Worm (Caenorhabditis elegans) whole organism, late embryonic: ENCODE results near the gene pgp-10.

Experiments used
- C08G9.2 ChIP-seq: sonication (generic microtip); optimal IDR thresholded peaks from 2 replicates; lab custom pipeline; 2016; ENCODE audit warnings: mild to moderate bottlenecking, missing genetic modification characterization, moderate library complexity, missing compliant biosample characterization
- K09A11.1 ChIP-seq: sonication (generic microtip); optimal IDR thresholded peaks from 2 replicates; lab custom pipeline; 2017; ENCODE audit warnings: antibody characterized with exemption, mild to moderate bottlenecking, missing genetic modification characterization, missing compliant biosample characterization; ENCODE audit not compliant: insufficient read depth
- T23F11.4 ChIP-seq: fragments of 200-800 bp; sonication (Bioruptor generic); optimal IDR thresholded peaks from 2 replicates; lab custom pipeline; 2018; ENCODE audit warnings: mild to moderate bottlenecking, missing genetic modification characterization, missing compliant biosample characterization
- ahr-1 ChIP-seq: sonication (generic microtip); optimal IDR thresholded peaks from 2 replicates; lab custom pipeline; 2016; ENCODE audit warnings: missing genetic modification characterization, missing compliant biosample characterization
- ceh-18 ChIP-seq: sonication (generic microtip); optimal IDR thresholded peaks from 2 replicates; lab custom pipeline; 2016; ENCODE audit warnings: missing genetic modification characterization, missing compliant biosample characterization
- ceh-19 ChIP-seq: fragments of 200-800 bp; sonication (Bioruptor generic); optimal IDR thresholded peaks from 2 replicates; lab custom pipeline; 2018; ENCODE audit warnings: mild to moderate bottlenecking, missing genetic modification characterization, missing compliant biosample characterization
- ceh-2 ChIP-seq: sonication (generic microtip); optimal IDR thresholded peaks from 2 replicates; lab custom pipeline; 2016; ENCODE audit warnings: missing genotype, missing genetic modification characterization, missing compliant biosample characterization
- ceh-22 ChIP-seq: sonication (generic microtip); optimal IDR thresholded peaks from 2 replicates; lab custom pipeline; 2017; ENCODE audit warnings: missing biosample characterization, missing genetic modification characterization
- ceh-24 ChIP-seq: sonication (generic microtip); optimal IDR thresholded peaks from 2 replicates; lab custom pipeline; 2016; ENCODE audit warnings: mild to moderate bottlenecking, missing genetic modification characterization, missing compliant biosample characterization
- ceh-31 ChIP-seq: sonication (generic microtip); optimal IDR thresholded peaks from 2 replicates; lab custom pipeline; 2016; ENCODE audit warnings: missing genetic modification characterization, missing compliant biosample characterization
- ceh-34 ChIP-seq: sonication (generic microtip); optimal IDR thresholded peaks from 2 replicates; lab custom pipeline; 2016; ENCODE audit warnings: mild to moderate bottlenecking, missing genetic modification characterization, missing compliant biosample characterization
- ceh-6 ChIP-seq: fragments of 200-800 bp; sonication (Bioruptor generic); optimal IDR thresholded peaks from 2 replicates; lab custom pipeline; 2018; ENCODE audit warnings: mild to moderate bottlenecking, missing genetic modification characterization, missing compliant biosample characterization
- ceh-9 ChIP-seq: sonication (generic microtip); optimal IDR thresholded peaks from 2 replicates; lab custom pipeline; 2016; ENCODE audit warnings: mild to moderate bottlenecking, missing genetic modification characterization, inconsistent platforms, missing compliant biosample characterization
- che-1 ChIP-seq: sonication (generic microtip); optimal IDR thresholded peaks from 2 replicates; lab custom pipeline; 2016; ENCODE audit warnings: mild to moderate bottlenecking, missing genetic modification characterization, missing compliant biosample characterization
- elt-2 ChIP-seq: sonication (generic microtip); optimal IDR thresholded peaks from 2 replicates; lab custom pipeline; 2016; ENCODE audit warnings: missing genetic modification reagents, missing genetic modification characterization, missing compliant biosample characterization
- elt-4 ChIP-seq: sonication (generic microtip); optimal IDR thresholded peaks from 2 replicates; lab custom pipeline; 2016; ENCODE audit warnings: missing genetic modification characterization, missing compliant biosample characterization
- ets-4 ChIP-seq: sonication (generic microtip); optimal IDR thresholded peaks from 2 replicates; lab custom pipeline; 2016; ENCODE audit warnings: missing genetic modification characterization, missing compliant biosample characterization
- eyg-1 ChIP-seq: sonication (generic microtip); optimal IDR thresholded peaks from 2 replicates; lab custom pipeline; 2016; ENCODE audit warnings: missing genotype, missing genetic modification characterization, missing compliant biosample characterization
- fkh-10 ChIP-seq: fragments of 150-350 bp; optimal IDR thresholded peaks from 2 replicates; lab custom pipeline; 2014; ENCODE audit warnings: missing biosample characterization, missing genetic modification reagents, missing genetic modification characterization
- fkh-6 ChIP-seq: sonication (generic microtip); optimal IDR thresholded peaks from 2 replicates; lab custom pipeline; 2016; ENCODE audit warnings: missing genetic modification characterization, missing compliant biosample characterization
- gmeb-2 ChIP-seq: sonication (generic microtip); optimal IDR thresholded peaks from 2 replicates; lab custom pipeline; 2016; ENCODE audit warnings: missing genetic modification characterization, inconsistent platforms, missing compliant biosample characterization
- hlh-15 ChIP-seq: sonication (generic microtip); optimal IDR thresholded peaks from 2 replicates; lab custom pipeline; 2016; ENCODE audit warnings: missing genetic modification characterization, missing compliant biosample characterization
- hlh-6 ChIP-seq: sonication (generic microtip); optimal IDR thresholded peaks from 2 replicates; lab custom pipeline; 2016; ENCODE audit warnings: missing genotype, missing genetic modification characterization, missing compliant biosample characterization
- hlh-8 ChIP-seq: sonication (generic microtip); optimal IDR thresholded peaks from 2 replicates; lab custom pipeline; 2016; ENCODE audit warnings: missing genotype, missing genetic modification characterization, missing compliant biosample characterization
- lim-6 ChIP-seq: sonication (generic microtip); optimal IDR thresholded peaks from 2 replicates; lab custom pipeline; 2016; ENCODE audit warnings: missing genetic modification characterization, missing compliant biosample characterization
- lin-11 ChIP-seq: fragments of 200-800 bp; sonication (Bioruptor generic); optimal IDR thresholded peaks from 2 replicates; lab custom pipeline; 2018; ENCODE audit warnings: mild to moderate bottlenecking, missing genetic modification characterization, missing compliant biosample characterization
- madf-2 ChIP-seq: sonication (generic microtip); optimal IDR thresholded peaks from 2 replicates; lab custom pipeline; 2017; ENCODE audit warnings: missing genetic modification characterization, missing compliant biosample characterization
- nhr-232 ChIP-seq: sonication (generic microtip); optimal IDR thresholded peaks from 2 replicates; lab custom pipeline; 2016; ENCODE audit warnings: missing genetic modification characterization, missing compliant biosample characterization
- pag-3 ChIP-seq: sonication (generic microtip); optimal IDR thresholded peaks from 2 replicates; lab custom pipeline; 2016; ENCODE audit warnings: missing compliant biosample characterization, missing genetic modification characterization, borderline replicate concordance
- pat-9 ChIP-seq: fragments of 200-800 bp; sonication (Bioruptor generic); optimal IDR thresholded peaks from 2 replicates; lab custom pipeline; 2018; ENCODE audit warnings: mild to moderate bottlenecking, missing genetic modification characterization, moderate library complexity, missing compliant biosample characterization
- pax-1 ChIP-seq: fragments of 150-350 bp; optimal IDR thresholded peaks from 2 replicates; lab custom pipeline; 2014; ENCODE audit warnings: missing biosample characterization, missing genetic modification characterization
- pha-2 ChIP-seq: sonication (generic microtip); optimal IDR thresholded peaks from 2 replicates; lab custom pipeline; 2017; ENCODE audit warnings: mild to moderate bottlenecking, missing genetic modification characterization, missing compliant biosample characterization
- pha-4 ChIP-seq: fragments of 150-350 bp; optimal IDR thresholded peaks from 2 replicates; lab custom pipeline; 2018; ENCODE audit warnings: missing biosample characterization, missing genetic modification reagents, missing genetic modification characterization
- pqm-1 ChIP-seq: sonication (generic microtip); optimal IDR thresholded peaks from 2 replicates; lab custom pipeline; 2016; ENCODE audit warnings: missing genetic modification characterization, missing compliant biosample characterization
- pros-1 ChIP-seq: fragments of 150-350 bp; optimal IDR thresholded peaks from 2 replicates; lab custom pipeline; 2014; ENCODE audit warnings: missing biosample characterization, missing genetic modification reagents, missing genetic modification characterization
- ref-2 ChIP-seq: sonication (generic microtip); optimal IDR thresholded peaks from 2 replicates; lab custom pipeline; 2016; ENCODE audit warnings: missing genetic modification characterization, missing compliant biosample characterization
- rnt-1 ChIP-seq: sonication (generic microtip); optimal IDR thresholded peaks from 2 replicates; lab custom pipeline; 2016; ENCODE audit warnings: missing genetic modification characterization, missing compliant biosample characterization
- sdc-2 ChIP-seq: sonication (generic microtip); optimal IDR thresholded peaks from 2 replicates; lab custom pipeline; 2016; ENCODE audit warnings: missing genotype, missing genetic modification characterization, missing compliant biosample characterization
- sox-2 ChIP-seq: fragments of 200-800 bp; sonication (Bioruptor generic); IDR thresholded peaks from 2 replicates; pipeline ENCODE4 v1.3.6; 2022; ENCODE audit warnings: missing genetic modification reagents, missing genetic modification characterization, missing compliant biosample characterization
- sox-4 ChIP-seq: sonication (generic microtip); optimal IDR thresholded peaks from 2 replicates; lab custom pipeline; 2017; ENCODE audit warnings: mild to moderate bottlenecking, missing genetic modification characterization, inconsistent platforms, missing compliant biosample characterization
- syd-9 ChIP-seq: sonication (generic microtip); optimal IDR thresholded peaks from 2 replicates; lab custom pipeline; 2016; ENCODE audit warnings: mild to moderate bottlenecking, missing genetic modification characterization, moderate library complexity, missing compliant biosample characterization
- tbx-2 ChIP-seq: sonication (generic microtip); optimal IDR thresholded peaks from 2 replicates; lab custom pipeline; 2016; ENCODE audit warnings: missing genetic modification characterization, missing compliant biosample characterization
- unc-42 ChIP-seq: sonication (generic microtip); optimal IDR thresholded peaks from 2 replicates; lab custom pipeline; 2016; ENCODE audit warnings: missing genotype, missing genetic modification characterization, missing compliant biosample characterization
- unc-55 ChIP-seq: sonication (generic microtip); optimal IDR thresholded peaks from 2 replicates; lab custom pipeline; 2017; ENCODE audit warnings: missing biosample characterization, missing genetic modification reagents, missing genetic modification characterization
- ztf-16 ChIP-seq: sonication (generic microtip); optimal IDR thresholded peaks from 2 replicates; lab custom pipeline; 2017; ENCODE audit warnings: missing genetic modification characterization, missing compliant biosample characterization

pgp-10 gene

DNA sequence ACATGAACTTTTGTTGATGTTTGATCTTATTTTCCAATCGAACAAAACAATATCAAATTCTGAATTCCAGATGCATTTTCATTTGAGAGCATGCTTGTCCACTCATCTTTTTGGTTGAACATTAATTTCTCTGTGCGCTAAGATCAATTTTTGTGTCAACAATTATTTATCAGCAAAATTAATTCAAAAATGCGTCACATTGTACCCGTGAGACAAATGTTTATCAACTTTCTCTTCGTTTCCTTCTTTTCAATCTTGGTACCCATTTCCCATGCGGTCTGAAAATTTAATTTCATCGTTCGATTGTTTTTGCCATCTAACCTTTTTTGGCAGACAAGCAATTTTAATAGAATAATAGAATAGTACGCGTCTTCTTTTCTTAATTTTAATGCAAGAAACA, 34.8 kb upstream of the pgp-10 start:
- no peak for TF ChIP-seq gmeb-2
- TF ChIP-seq ref-2 (tag; lab: Kevin White, UChicago) = no peak
- TF ChIP-seq ceh-9 (tag; lab: Kevin White, UChicago) = no peak
- TF ChIP-seq che-1 (tag; lab: Kevin White, UChicago) = no peak
- TF ChIP-seq syd-9 = no peak
- no peak for TF ChIP-seq elt-4 (tag; lab: Kevin White, UChicago)
- no peak for TF ChIP-seq pax-1 (tag; lab: Kevin White, UChicago)
- no peak for TF ChIP-seq sdc-2
- no peak for TF ChIP-seq ceh-22 (tag; lab: Kevin White, UChicago)
- TF ChIP-seq pat-9 (tag; lab: Kevin White, UChicago) = no peak
- no peak for TF ChIP-seq nhr-232
- no peak for TF ChIP-seq fkh-10 (GFP tag; lab: Kevin White, UChicago)
- TF ChIP-seq ceh-18 = no peak
- TF ChIP-seq unc-55 (GFP tag; lab: Kevin White, UChicago) = no peak

DNA sequence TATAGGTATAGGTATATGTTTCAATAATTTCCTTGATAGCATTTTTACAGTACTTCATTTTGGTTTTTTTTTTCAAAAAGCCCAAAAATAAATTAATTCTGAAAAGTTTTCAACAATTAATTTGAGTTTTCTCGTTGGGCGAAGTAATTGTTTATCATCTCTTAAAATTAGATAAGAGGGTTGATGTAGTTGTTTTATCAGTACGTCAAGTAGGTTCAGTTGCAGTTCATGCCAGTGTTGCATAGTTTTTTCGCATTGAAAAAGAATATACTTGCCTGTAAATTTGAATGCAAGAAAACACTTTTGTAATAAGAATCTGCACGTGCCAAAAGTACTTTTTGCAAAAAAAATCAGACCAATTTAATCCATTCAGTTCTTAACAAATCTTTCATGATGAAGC, 33.7 kb upstream of the pgp-10 start:
- TF ChIP-seq elt-2 (tag; lab: Kevin White, UChicago) (peak; percentile 66), C08G9.2 (tag; lab: Kevin White, UChicago) (no peak)

DNA sequence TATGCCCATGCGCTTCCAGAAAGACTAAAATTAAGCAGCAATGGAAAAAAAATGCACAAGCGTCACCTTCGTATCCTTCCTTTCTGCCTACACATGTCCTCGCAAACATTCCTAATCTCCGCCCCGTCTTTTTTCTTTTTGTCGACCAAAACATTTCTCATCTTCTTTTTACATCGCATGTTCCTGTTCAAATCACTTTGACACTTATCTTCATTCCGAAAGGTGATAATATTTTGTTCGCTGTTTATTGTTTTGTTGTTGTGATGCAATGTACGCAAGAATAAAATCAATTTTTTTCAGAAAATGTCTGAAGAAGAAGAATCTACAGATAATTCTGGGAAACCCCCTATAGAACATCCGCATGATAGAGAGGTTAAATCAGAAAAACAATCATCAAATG, 32.5 kb upstream of the pgp-10 start, which contains the start of gene ist-1:
ist-1 (plus strand) TSS at position 301 of the 400 bp plus-strand sequence.
- TF ChIP-seq ets-4 (tag; lab: Kevin White, UChicago) = no peak
- TF ChIP-seq rnt-1 (tag; lab: Kevin White, UChicago) = no peak
- TF ChIP-seq T23F11.4 (GFP tag; lab: Kevin White, UChicago) = no peak
- TF ChIP-seq nhr-232 = no peak
- TF ChIP-seq sox-4 = no peak
- no peak for TF ChIP-seq ceh-34 (tag; lab: Kevin White, UChicago)
- no peak for TF ChIP-seq che-1 (tag; lab: Kevin White, UChicago)
- TF ChIP-seq ztf-16 (tag; lab: Kevin White, UChicago) = no peak
- TF ChIP-seq pha-2 (tag; lab: Kevin White, UChicago) = no peak
- no peak for TF ChIP-seq sdc-2
- TF ChIP-seq sox-2 = no peak

DNA sequence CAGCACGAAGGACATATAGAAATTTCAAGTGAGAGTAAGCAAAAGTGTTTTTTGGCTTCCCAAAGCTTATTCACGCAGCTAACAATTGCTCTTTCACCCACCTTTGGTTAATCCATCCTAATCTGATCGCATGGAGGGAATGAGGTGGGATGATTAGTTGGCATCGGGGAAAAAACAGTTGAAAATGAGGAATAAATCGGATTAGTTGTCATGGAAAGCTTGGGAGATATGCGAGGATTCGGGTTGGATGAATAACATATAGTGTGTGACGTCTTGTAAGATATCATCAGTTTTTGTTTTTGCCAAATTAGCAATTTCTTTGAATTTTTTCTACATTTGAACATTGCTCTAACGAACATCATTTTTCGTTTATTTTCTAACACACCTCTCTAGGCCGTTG, 30.2 kb upstream of the pgp-10 start:
- TF ChIP-seq unc-42 (tag; lab: Kevin White, UChicago) (no peak), ceh-24 (tag; lab: Kevin White, UChicago) (no peak), K09A11.1 (tag; lab: Kevin White, UChicago) (no peak), hlh-15 (tag; lab: Kevin White, UChicago) (no peak), ceh-2 (no peak), ztf-16 (tag; lab: Kevin White, UChicago) (no peak), fkh-6 (tag; lab: Kevin White, UChicago) (no peak), lim-6 (tag; lab: Kevin White, UChicago) (no peak), ceh-31 (tag; lab: Kevin White, UChicago) (no peak), ceh-6 (no peak), pqm-1 (tag; lab: Kevin White, UChicago) (no peak), pag-3 (tag; lab: Kevin White, UChicago) (no peak), sdc-2 (no peak), ceh-19 (GFP tag; lab: Kevin White, UChicago) (no peak)

DNA sequence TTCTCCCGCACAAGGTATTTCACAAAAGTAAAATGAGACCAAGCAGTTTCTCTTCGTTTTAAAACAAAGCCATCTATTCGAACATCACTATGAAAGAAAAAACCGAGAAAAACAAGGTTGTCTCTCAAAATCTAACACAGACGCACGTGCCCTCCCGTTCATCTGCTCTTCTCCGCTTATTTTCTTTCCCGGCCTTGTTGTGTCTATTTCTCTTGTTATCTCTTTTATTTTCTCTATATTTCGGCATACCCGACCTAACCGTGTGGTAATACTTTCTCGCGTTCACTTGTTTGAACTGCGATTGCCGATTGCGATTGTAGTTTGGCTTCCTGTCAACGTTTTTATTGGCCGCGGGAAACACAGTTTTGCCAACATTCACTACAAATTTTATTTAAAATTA, 29.4 kb upstream of the pgp-10 start:
- TF ChIP-seq ceh-9 (tag; lab: Kevin White, UChicago) (no peak), hlh-8 (tag; lab: Kevin White, UChicago) (no peak), tbx-2 (tag; lab: Kevin White, UChicago) (no peak), madf-2 (tag; lab: Kevin White, UChicago) (no peak), pha-4 (tag; lab: Kevin White, UChicago) (no peak), hlh-6 (no peak), eyg-1 (tag; lab: Kevin White, UChicago) (no peak), C08G9.2 (tag; lab: Kevin White, UChicago) (no peak), lin-11 (tag; lab: Kevin White, UChicago) (no peak), ahr-1 (tag; lab: Kevin White, UChicago) (no peak), pha-2 (tag; lab: Kevin White, UChicago) (no peak), pros-1 (tag; lab: Kevin White, UChicago) (no peak)
